Worm (Caenorhabditis elegans) whole organism, late embryonic: ENCODE measurements around the gene M117.1.

ENCODE experiments used
- ama-1 ChIP-seq: fragments of 150-350 bp; optimal IDR thresholded peaks from 2 replicates; lab custom pipeline; 2014
- ceh-19 ChIP-seq: fragments of 200-800 bp; sonication (Bioruptor generic); optimal IDR thresholded peaks from 2 replicates; lab custom pipeline; 2018; ENCODE audit warnings: mild to moderate bottlenecking, missing genetic modification characterization, missing compliant biosample characterization
- ceh-9 ChIP-seq: sonication (generic microtip); optimal IDR thresholded peaks from 2 replicates; lab custom pipeline; 2016; ENCODE audit warnings: mild to moderate bottlenecking, missing genetic modification characterization, inconsistent platforms, missing compliant biosample characterization
- ets-4 ChIP-seq: sonication (generic microtip); optimal IDR thresholded peaks from 2 replicates; lab custom pipeline; 2016; ENCODE audit warnings: missing genetic modification characterization, missing compliant biosample characterization
- lim-6 ChIP-seq: sonication (generic microtip); optimal IDR thresholded peaks from 2 replicates; lab custom pipeline; 2016; ENCODE audit warnings: missing genetic modification characterization, missing compliant biosample characterization
- madf-2 ChIP-seq: sonication (generic microtip); optimal IDR thresholded peaks from 2 replicates; lab custom pipeline; 2017; ENCODE audit warnings: missing genetic modification characterization, missing compliant biosample characterization
- nfya-1 ChIP-seq: sonication (generic microtip); optimal IDR thresholded peaks from 2 replicates; lab custom pipeline; 2017; ENCODE audit warnings: missing genetic modification characterization, mild to moderate bottlenecking, missing compliant biosample characterization, antibody characterized with exemption, moderate library complexity
- pag-3 ChIP-seq: sonication (generic microtip); optimal IDR thresholded peaks from 2 replicates; lab custom pipeline; 2016; ENCODE audit warnings: missing compliant biosample characterization, missing genetic modification characterization, borderline replicate concordance
- pha-4 ChIP-seq: fragments of 150-350 bp; optimal IDR thresholded peaks from 2 replicates; lab custom pipeline; 2018; ENCODE audit warnings: missing biosample characterization, missing genetic modification reagents, missing genetic modification characterization
- zip-5 ChIP-seq: sonication (generic microtip); optimal IDR thresholded peaks from 2 replicates; lab custom pipeline; 2016; ENCODE audit warnings: missing genetic modification characterization, missing compliant biosample characterization

DNA sequence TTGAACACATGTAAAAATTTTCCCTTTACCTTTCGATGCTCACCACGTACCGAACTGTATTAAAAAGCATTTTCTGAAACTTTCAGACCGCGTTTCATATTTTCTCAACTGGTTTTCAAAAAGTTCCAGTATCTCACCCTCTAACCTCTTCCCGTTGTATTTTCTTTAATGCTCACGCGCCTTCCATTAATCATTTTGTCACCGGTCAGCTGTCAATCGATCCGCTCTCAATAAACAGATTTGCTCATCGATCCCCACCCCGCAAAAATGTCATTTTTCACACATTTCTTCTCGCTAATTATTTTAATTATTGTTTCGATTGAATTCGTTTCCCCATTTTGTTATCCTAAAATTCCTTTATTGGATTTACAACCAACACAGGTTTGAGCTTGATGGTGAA is 35.0 kb upstream of the M117.1 start, which contains the start of gene lpr-2:
- TF ChIP-seq ceh-19 (GFP tag; lab: Kevin White, UChicago) (no peak), ama-1 (lab: Kevin White, UChicago) (no peak), zip-5 (tag; lab: Kevin White, UChicago) (no peak), madf-2 (no peak), nfya-1 (tag; lab: Kevin White, UChicago) (no peak), pag-3 (no peak), pha-4 (no peak), lim-6 (tag; lab: Kevin White, UChicago) (no peak), ets-4 (tag; lab: Kevin White, UChicago) (no peak), ceh-9 (tag; lab: Kevin White, UChicago) (no peak)
